Fruit fly (Drosophila melanogaster): Measurements from ENCODE around the gene CRMP.
A peak's percentile ranks its signal among the peaks of the same experiment; 100 is the strongest.

Gene CRMP

dm6 chr3R:5564775-5565190 is 6.1 kb upstream of the CRMP start, which contains the start of the genes CG14671 and CG12746 (continued):
- no peak; the same call in 1 of the 2 replicates for TF ChIP-seq amos (GFP tag; IDR thresholded peaks at IDR 0.05; ENCODE audit: partially characterized antibody)
- TF ChIP-seq zfh2 (GFP tag; optimal IDR thresholded peaks at IDR 0.05), result no peak
- peak; percentile 38 for TF ChIP-seq YL-1 (GFP tag; optimal IDR thresholded peaks at IDR 0.05)
- TF ChIP-seq lov (optimal IDR thresholded peaks at IDR 0.05), result no peak
- no peak for TF ChIP-seq lov (GFP tag; IDR thresholded peaks at IDR 0.05)
- no peak for TF ChIP-seq CG17612 (GFP tag; IDR thresholded peaks at IDR 0.05)
- no peak for TF ChIP-seq CG13624 (GFP tag; optimal IDR thresholded peaks at IDR 0.05)
- TF ChIP-seq CG17186 (GFP tag; optimal IDR thresholded peaks at IDR 0.05), result peak; percentile 26
- peak; percentile 30 for TF ChIP-seq CG9797 (GFP tag; optimal IDR thresholded peaks at IDR 0.05)
- peak; percentile 50 for TF ChIP-seq MESR4 (GFP tag; optimal IDR thresholded peaks at IDR 0.05)
- no peak for TF ChIP-seq CG18599 (GFP tag; optimal IDR thresholded peaks at IDR 0.05)
- TF ChIP-seq scrt (GFP tag; optimal IDR thresholded peaks at IDR 0.05), result no peak
- peak; percentile 44; the same call in 2 of the 3 replicates for TF ChIP-seq HLH4C (GFP tag; IDR thresholded peaks at IDR 0.05; ENCODE audit: partially characterized antibody)
- no peak for TF ChIP-seq Atf3 (GFP tag; optimal IDR thresholded peaks at IDR 0.05)
- TF ChIP-seq lab (GFP tag; optimal IDR thresholded peaks at IDR 0.05), result no peak
- TF ChIP-seq Sox100B (GFP tag; optimal IDR thresholded peaks at IDR 0.05), result no peak
- TF ChIP-seq CG12659 (GFP tag; optimal IDR thresholded peaks at IDR 0.05), result peak; percentile 15
- no peak for TF ChIP-seq br (optimal IDR thresholded peaks at IDR 0.05)
- no peak for TF ChIP-seq CG8089 (GFP tag; optimal IDR thresholded peaks at IDR 0.05)
- TF ChIP-seq prd (optimal IDR thresholded peaks at IDR 0.05), result no peak
- TF ChIP-seq prd (GFP tag; IDR thresholded peaks at IDR 0.05), result no peak
- TF ChIP-seq CG1647 (GFP tag; optimal IDR thresholded peaks at IDR 0.05), result no peak
- TF ChIP-seq CG7556 (GFP tag; optimal IDR thresholded peaks at IDR 0.05), result no peak
- TF ChIP-seq D19B (GFP tag; optimal IDR thresholded peaks at IDR 0.05), result no peak
- TF ChIP-seq CG12391 (tag; optimal IDR thresholded peaks at IDR 0.05), result no peak
- TF ChIP-seq pnt (GFP tag; optimal IDR thresholded peaks at IDR 0.05), result no peak
- no peak for TF ChIP-seq CG11696 (GFP tag; IDR thresholded peaks at IDR 0.05)
- TF ChIP-seq CG8388 (GFP tag; optimal IDR thresholded peaks at IDR 0.05), result no peak
- no peak for TF ChIP-seq Awh (GFP tag; IDR thresholded peaks at IDR 0.05)
- no peak for TF ChIP-seq caup (GFP tag; optimal IDR thresholded peaks at IDR 0.05; ENCODE audit: severe bottlenecking)
- TF ChIP-seq Mrtf (GFP tag; IDR thresholded peaks at IDR 0.05), result 0 out of 3 replicates have a peak, but pooled peaks have one; percentile 26
- peak; percentile 63 for TF ChIP-seq pzg (GFP tag; optimal IDR thresholded peaks at IDR 0.05)
- TF ChIP-seq CG12071 (GFP tag; optimal IDR thresholded peaks at IDR 0.05), result no peak
- TF ChIP-seq D19A (tag; optimal IDR thresholded peaks at IDR 0.05), result no peak
- peak; percentile 66 for TF ChIP-seq Nf-YC (tag; optimal IDR thresholded peaks at IDR 0.05)
- TF ChIP-seq CG12942 (GFP tag; optimal IDR thresholded peaks at IDR 0.05), result no peak
- TF ChIP-seq pho (GFP tag; optimal IDR thresholded peaks at IDR 0.05), result no peak
- TF ChIP-seq CG34376 (GFP tag; optimal IDR thresholded peaks at IDR 0.05), result peak; percentile 31
- TF ChIP-seq CG10565 (GFP tag; optimal IDR thresholded peaks at IDR 0.05), result no peak
- TF ChIP-seq Myb (GFP tag; optimal IDR thresholded peaks at IDR 0.05), result peak; percentile 84
- TF ChIP-seq Bteb2 (GFP tag; optimal IDR thresholded peaks at IDR 0.05), result no peak
- no peak for TF ChIP-seq nau (GFP tag; optimal IDR thresholded peaks at IDR 0.05)
- peak; percentile 7 for TF ChIP-seq Elba2 (GFP tag; optimal IDR thresholded peaks at IDR 0.05)
- TF ChIP-seq CG10431 (GFP tag; optimal IDR thresholded peaks at IDR 0.05), result no peak
- TF ChIP-seq CG4707 (GFP tag; optimal IDR thresholded peaks at IDR 0.05), result no peak
- TF ChIP-seq ham (GFP tag; IDR thresholded peaks at IDR 0.05), result no peak
- TF ChIP-seq Rx (GFP tag; IDR thresholded peaks at IDR 0.05), result no peak
- TF ChIP-seq CG10366 (GFP tag; IDR thresholded peaks at IDR 0.05), result no peak
- TF ChIP-seq CG15514 (GFP tag; optimal IDR thresholded peaks at IDR 0.05), result no peak
- no peak for TF ChIP-seq sob (GFP tag; IDR thresholded peaks at IDR 0.05)
- TF ChIP-seq CG34422 (GFP tag; IDR thresholded peaks at IDR 0.05), result no peak
- no peak for TF ChIP-seq slp2 (GFP tag; optimal IDR thresholded peaks at IDR 0.05)
